Fruit fly (Drosophila melanogaster) S2 (cell line): ENCODE results near the gene alphaTub84D.

Source experiments
- CG8478 ChIP-seq: fragments of >200 bp; optimal IDR thresholded peaks from 2 replicates; lab custom pipeline; 2018
- CTCF ChIP-seq, 2 experiments: fragments of >200 bp; optimal IDR thresholded peaks; 2 replicates each; lab custom pipeline; 2018

- TF ChIP-seq CTCF (optimal IDR thresholded peaks at IDR 0.05; lab: Kevin White, UChicago) (no peak), CG8478 (lab: Kevin White, UChicago) (no peak)
These were observed 5.7 kb downstream of the alphaTub84D start, which contains the start of gene alpha-Est5 for dm6 chr3R:7536281-7536680.
